Worm (Caenorhabditis elegans): ENCODE measurements around the gene gtbp-1.

The gtbp-1 gene

ce11 chrIV:10128906-10129386 lies at the start of gene gtbp-1, which contains the start of gene K08F4.3:
Gene gtbp-1, minus strand, starts transcription at chrIV:10128956.
Gene K08F4.3, plus strand, starts transcription at chrIV:10129257.
- TF ChIP-seq unc-62 (GFP tag; optimal IDR thresholded peaks at IDR 0.05): no peak

DNA sequence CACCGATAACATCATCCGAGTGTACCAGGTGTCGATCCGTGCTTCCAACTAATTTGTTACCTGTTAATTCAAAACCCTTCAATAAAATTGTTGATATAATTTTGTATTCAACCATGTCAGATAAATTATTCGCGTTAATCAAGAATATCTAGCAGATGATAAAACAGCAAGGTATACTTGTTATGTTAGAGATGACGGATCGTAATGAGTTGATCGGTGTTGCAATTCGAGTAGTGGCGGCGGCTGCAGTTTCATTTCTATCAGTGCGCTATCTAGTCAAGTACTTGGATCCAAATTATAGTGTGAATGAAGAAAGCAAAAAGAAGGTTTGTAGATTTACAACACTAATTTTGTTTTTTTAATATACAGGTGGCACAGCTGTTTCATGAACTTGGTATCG lies 49.0 kb upstream of the gtbp-1 start, which contains the start of gene mspn-1:
Gene mspn-1, plus strand, starts transcription at position 190 of the 400 bp plus-strand sequence.
- no peak for TF ChIP-seq unc-62 (GFP tag; optimal IDR thresholded peaks at IDR 0.05)

DNA sequence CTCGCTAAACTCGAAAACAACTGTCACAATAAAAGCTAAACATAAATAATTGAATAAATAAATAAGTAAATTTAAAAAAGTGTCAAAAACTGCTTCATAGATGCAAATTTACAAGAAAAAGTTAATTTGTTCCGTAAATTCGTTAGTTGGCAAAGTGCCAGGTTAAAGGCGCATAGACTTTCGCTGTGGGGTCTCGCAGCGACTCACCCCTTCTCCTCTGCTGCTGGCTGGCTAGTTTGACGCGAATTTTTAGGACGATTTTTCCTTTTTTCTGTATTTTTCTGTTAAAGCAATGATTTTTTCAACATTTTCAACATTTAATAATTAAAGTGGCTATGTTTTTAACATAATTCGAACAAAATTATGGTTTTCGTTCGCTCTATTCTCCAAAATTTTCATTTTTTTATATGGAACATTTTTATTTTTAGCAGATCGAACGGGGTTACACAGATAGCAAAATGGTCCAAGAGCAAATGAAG lies 47.5 kb upstream of the gtbp-1 start, which contains the start of gene rack-1:
Gene rack-1, plus strand, starts transcription at position 429 of the 479 bp plus-strand sequence.
- no peak for TF ChIP-seq unc-62 (GFP tag; optimal IDR thresholded peaks at IDR 0.05)

DNA sequence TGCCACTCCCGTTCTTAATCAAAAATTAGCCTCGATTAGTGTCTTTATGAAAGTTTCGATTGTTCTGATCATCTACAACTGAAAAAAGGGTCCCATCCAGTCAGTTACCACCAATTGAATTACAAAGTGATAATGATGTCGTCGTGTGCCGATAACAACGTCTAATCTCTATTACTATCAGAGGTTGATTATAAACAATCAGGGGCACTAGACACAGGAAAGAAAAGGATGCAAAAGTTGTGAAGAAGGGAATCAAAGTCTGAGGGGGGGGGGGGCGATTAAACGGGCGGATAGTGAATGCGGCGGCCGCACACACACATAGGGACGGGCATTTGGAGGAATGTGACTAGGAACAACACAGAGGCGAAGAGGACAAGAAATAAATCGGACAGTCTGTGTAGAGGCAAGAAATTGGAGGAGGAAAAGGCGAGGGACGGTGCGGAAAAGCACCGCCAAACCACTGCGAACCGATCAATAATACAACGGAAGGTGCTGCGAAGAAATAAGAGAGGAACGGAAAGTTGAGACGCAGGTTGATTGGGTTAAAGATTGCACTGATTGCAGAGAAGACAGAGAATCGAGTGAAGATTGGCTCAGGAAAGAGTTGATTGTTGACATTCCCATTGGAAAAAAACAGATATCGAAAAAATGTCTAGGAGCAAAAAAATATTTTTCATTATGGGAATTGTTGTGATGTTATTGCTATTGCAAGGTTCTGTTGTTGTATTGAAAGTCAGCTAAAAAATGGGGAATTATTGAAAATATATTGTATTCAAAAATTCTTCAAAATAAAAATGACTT lies 46.4 kb upstream of the gtbp-1 start:
- no peak for TF ChIP-seq unc-62 (GFP tag; optimal IDR thresholded peaks at IDR 0.05)

DNA sequence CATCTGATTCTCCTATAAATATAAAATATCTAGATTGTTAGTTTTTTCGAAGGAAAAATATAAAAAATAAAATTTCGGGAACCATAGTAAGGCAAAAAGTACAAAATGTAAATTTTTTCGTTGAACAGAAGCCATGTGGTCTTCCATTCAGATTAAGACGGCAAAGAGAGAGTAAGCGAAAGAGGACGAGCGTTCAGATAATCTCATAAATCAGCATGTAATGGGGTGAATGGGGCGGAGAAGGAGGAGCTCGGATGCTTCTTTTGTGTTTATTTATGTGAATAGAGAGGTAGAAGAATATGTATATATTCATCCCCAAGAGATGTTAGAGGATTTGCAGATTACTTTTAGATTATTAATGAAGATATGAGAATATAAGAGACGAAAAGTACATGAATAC lies 45.6 kb upstream of the gtbp-1 start, which contains the start of gene pxf-1:
Gene pxf-1, minus strand, starts transcription at position 14 of the 400 bp plus-strand sequence.
- TF ChIP-seq unc-62 (GFP tag; optimal IDR thresholded peaks at IDR 0.05): no peak

ce11 chrIV:10170808-10171207 lies 42.1 kb upstream of the gtbp-1 start:
- TF ChIP-seq unc-62 (GFP tag; optimal IDR thresholded peaks at IDR 0.05): no peak

- no peak for TF ChIP-seq unc-62 (GFP tag; optimal IDR thresholded peaks at IDR 0.05)
Observed at ce11 chrIV:10164086-10164485, 35.3 kb upstream of the gtbp-1 start.

- TF ChIP-seq unc-62 (GFP tag; optimal IDR thresholded peaks at IDR 0.05): no peak
Observed at ce11 chrIV:10161706-10162105, 33.0 kb upstream of the gtbp-1 start, which contains the start of gene pps-1. Gene pps-1, plus strand, starts transcription at chrIV:10162006.

DNA sequence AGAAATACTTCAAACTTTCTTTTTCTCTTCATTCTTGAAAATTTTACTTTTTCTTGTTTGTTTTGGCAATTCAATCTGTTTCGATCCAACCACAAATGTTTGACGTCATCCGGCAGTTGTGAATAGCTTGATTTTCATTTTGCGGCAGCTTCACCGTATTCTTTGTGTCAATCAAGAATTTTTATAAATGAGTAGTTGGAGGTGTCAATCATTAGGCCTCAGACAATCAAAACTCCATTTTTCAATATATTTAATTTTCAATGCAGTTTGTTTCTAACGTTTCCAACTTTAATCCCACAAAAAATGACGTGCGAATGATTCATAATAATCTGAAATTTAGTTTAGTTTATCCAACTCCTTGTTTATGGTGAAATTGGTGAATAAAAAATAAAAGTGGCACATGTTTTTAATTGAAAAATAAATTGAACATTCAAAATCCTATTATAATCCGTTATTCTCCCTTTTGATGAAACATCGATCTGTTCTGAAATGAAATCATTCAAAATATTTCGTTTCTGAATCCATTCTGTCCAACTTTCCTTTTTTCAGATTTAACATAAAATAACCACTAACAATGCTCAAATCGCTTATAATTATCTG lies 28.8 kb upstream of the gtbp-1 start, which contains the start of gene ttr-53:
Gene ttr-53, plus strand, starts transcription at position 550 of the 600 bp plus-strand sequence.
- no peak for TF ChIP-seq unc-62 (GFP tag; optimal IDR thresholded peaks at IDR 0.05)

DNA sequence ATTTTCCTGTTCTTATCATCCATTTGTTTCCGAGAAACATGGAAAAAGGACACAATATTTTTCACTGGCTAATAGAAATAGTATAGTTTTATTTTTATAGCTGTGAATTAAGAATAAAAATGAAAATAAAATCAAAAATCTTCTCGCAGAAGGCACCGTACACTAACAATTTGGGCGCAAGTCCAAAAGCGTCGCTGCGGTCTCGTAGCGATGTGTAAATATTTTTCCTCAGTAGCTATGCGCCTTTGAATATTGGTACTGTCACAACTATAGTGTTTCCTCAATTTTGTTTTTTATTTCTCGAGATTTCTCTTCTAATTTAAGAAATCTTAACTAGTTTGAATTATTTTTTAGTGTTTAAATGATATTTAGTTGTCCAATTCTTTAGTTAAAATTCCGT lies 28.3 kb upstream of the gtbp-1 start:
- no peak for TF ChIP-seq unc-62 (GFP tag; optimal IDR thresholded peaks at IDR 0.05)

DNA sequence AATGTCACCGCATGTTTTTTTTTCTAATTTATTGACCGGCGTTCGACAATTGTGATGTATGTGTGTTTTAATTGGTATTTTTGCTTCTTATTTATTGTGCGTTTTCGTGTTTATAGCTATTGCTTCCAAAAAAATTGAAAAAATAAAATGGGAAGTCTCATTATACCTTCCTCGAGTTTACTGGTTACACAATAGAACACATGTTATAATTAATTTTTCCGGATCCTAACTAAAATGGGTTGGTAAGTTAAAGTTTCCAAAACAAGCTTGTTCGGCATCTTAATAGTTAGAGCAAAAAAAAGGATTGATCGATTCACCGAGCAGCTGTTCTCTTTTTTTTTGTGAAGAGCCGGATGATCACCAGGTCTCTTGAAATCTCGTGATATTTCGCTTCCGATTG lies 26.7 kb upstream of the gtbp-1 start, which contains the start of gene ttr-54:
Gene ttr-54, plus strand, starts transcription at position 301 of the 400 bp plus-strand sequence.
- no peak for TF ChIP-seq unc-62 (GFP tag; optimal IDR thresholded peaks at IDR 0.05)

DNA sequence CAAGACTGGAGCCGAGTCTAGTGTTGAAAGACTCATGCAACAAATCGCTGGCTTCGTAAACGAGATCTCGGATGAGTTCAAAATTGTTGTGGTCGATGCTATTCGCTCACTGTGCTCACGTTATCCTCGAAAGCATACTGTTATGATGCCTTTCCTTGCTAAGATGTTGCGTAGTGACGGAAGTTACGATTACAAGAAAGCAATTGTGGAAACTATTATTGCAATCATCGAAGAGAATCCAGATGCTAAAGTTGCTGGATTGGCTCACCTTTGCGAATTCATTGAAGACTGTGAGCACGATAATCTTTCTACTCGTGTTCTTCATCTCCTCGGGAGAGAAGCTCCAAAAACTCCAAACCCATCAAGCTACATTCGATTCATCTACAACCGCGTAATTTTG lies 24.7 kb upstream of the gtbp-1 start:
- TF ChIP-seq unc-62 (GFP tag; optimal IDR thresholded peaks at IDR 0.05): no peak

- TF ChIP-seq unc-62 (GFP tag; optimal IDR thresholded peaks at IDR 0.05): no peak
Observed at ce11 chrIV:10151439-10151997, 22.8 kb upstream of the gtbp-1 start, which contains the start of gene copg-1. Gene copg-1, plus strand, starts transcription at chrIV:10151947.

ce11 chrIV:10150552-10151004 lies 21.8 kb upstream of the gtbp-1 start, which contains the start of gene tsp-12:
Gene tsp-12, minus strand, starts transcription at chrIV:10150602.
- TF ChIP-seq unc-62 (GFP tag; optimal IDR thresholded peaks at IDR 0.05): no peak

ce11 chrIV:10148938-10149337 lies 20.2 kb upstream of the gtbp-1 start, which contains the start of gene pigs-1:
Gene pigs-1, minus strand, starts transcription at chrIV:10149038.
- TF ChIP-seq unc-62 (GFP tag; optimal IDR thresholded peaks at IDR 0.05): no peak

DNA sequence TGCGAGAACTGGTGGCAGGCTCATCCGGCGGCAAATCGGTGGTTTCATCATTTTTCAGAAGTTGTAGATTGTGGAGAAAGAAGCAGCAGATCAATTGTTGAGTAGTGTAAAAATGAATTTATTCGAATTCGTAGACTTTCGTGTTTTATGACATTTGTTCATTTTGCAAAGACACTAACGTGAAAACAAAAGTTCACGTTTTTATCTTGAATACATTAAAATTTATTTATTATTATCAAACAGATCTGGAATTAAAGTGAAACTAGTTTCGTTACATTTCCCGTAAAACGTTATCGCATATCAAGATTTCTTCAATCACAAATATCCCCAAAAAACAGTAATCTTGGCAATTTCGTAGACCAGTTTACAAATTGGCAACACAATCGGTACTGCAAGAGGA lies 18.1 kb upstream of the gtbp-1 start, which contains the start of gene T14G10.8:
Gene T14G10.8, minus strand, starts transcription at position 101 of the 400 bp plus-strand sequence.
- TF ChIP-seq unc-62 (GFP tag; optimal IDR thresholded peaks at IDR 0.05): no peak

Data from whole organism, dauer.